Worm (Caenorhabditis elegans) whole organism, L1 larva: ENCODE measurements around the gene age-1.
A peak's percentile ranks its signal among the peaks of the same experiment; 100 is the strongest.

Source experiments
- C04F5.9 ChIP-seq: sonication (generic microtip); optimal IDR thresholded peaks from 2 replicates; lab custom pipeline; 2016; ENCODE audit warnings: missing genetic modification characterization, missing compliant biosample characterization
- C34B4.2 ChIP-seq: sonication (generic microtip); optimal IDR thresholded peaks from 2 replicates; lab custom pipeline; 2017; ENCODE audit warnings: mild to moderate bottlenecking, missing genetic modification characterization, missing compliant biosample characterization
- F16B12.6 ChIP-seq: fragments of 150-350 bp; optimal IDR thresholded peaks from 2 replicates; lab custom pipeline; 2014; ENCODE audit warnings: missing biosample characterization, missing genetic modification characterization
- Y116A8C.19 ChIP-seq: sonication (generic microtip); optimal IDR thresholded peaks from 2 replicates; lab custom pipeline; 2016; ENCODE audit warnings: missing compliant biosample characterization, missing genetic modification characterization, borderline replicate concordance
- alr-1 ChIP-seq: fragments of 200-800 bp; sonication (Bioruptor generic); optimal IDR thresholded peaks from 2 replicates; lab custom pipeline; 2018; ENCODE audit warnings: borderline replicate concordance, mild to moderate bottlenecking, missing genetic modification characterization, missing compliant biosample characterization
- aly-2 ChIP-seq: fragments of 150-350 bp; optimal IDR thresholded peaks from 2 replicates; lab custom pipeline; 2014; ENCODE audit warnings: missing biosample characterization, missing genetic modification characterization
- blmp-1 ChIP-seq: fragments of 150-350 bp; optimal IDR thresholded peaks from 2 replicates; lab custom pipeline; 2014; ENCODE audit warnings: missing biosample characterization, missing genetic modification characterization
- ceh-63 ChIP-seq: fragments of 200-800 bp; sonication (Bioruptor generic); optimal IDR thresholded peaks from 2 replicates; lab custom pipeline; 2018; ENCODE audit warnings: mild to moderate bottlenecking, missing genetic modification characterization, missing compliant biosample characterization
- ceh-8 ChIP-seq: fragments of 200-800 bp; sonication (Bioruptor generic); optimal IDR thresholded peaks from 2 replicates; lab custom pipeline; 2018; ENCODE audit warnings: mild to moderate bottlenecking, missing genetic modification characterization, moderate library complexity, missing compliant biosample characterization
- ceh-82 ChIP-seq, 3 experiments: fragments of 150-350 bp in 1 of 3; sonication (generic microtip) in 2 of 3; optimal IDR thresholded peaks; 2 replicates each; lab custom pipeline; 2014 to 2017; ENCODE audit warnings: missing biosample characterization in 3 of 3, missing genetic modification characterization in 3 of 3
- ceh-90 ChIP-seq: sonication (generic microtip); optimal IDR thresholded peaks from 2 replicates; lab custom pipeline; 2016; ENCODE audit warnings: missing genetic modification characterization, missing compliant biosample characterization
- dpl-1 ChIP-seq, 3 experiments: fragments of 150-350 bp in 2 of 3; sonication (generic microtip) in 1 of 3; optimal IDR thresholded peaks; 2 replicates each; lab custom pipeline; 2014 to 2017; ENCODE audit warnings: missing biosample characterization in 3 of 3, missing genetic modification characterization in 3 of 3, missing genetic modification reagents in 3 of 3
- efl-1 ChIP-seq, 4 experiments: fragments of 150-350 bp; optimal IDR thresholded peaks in 3 of 4; peaks in 1 of 4; 1 replicate in 1 of 4; 2 replicates in 3 of 4; lab custom pipeline; 2014; ENCODE audit warnings: missing biosample characterization in 2 of 4, missing genetic modification characterization in 2 of 4, missing genetic modification reagents in 2 of 4
- egl-13 ChIP-seq: sonication (generic microtip); optimal IDR thresholded peaks from 2 replicates; lab custom pipeline; 2016; ENCODE audit warnings: missing genotype, missing genetic modification reagents, missing genetic modification characterization, missing compliant biosample characterization
- elt-2 ChIP-seq: sonication (generic microtip); optimal IDR thresholded peaks from 2 replicates; lab custom pipeline; 2016; ENCODE audit warnings: missing genetic modification characterization, mild to moderate bottlenecking, inconsistent platforms, missing compliant biosample characterization, missing genetic modification reagents
- elt-3 ChIP-seq, 6 experiments: fragments of 150-350 bp in 1 of 6; sonication (generic microtip); optimal IDR thresholded peaks; 2 replicates each; lab custom pipeline; 2017 to 2018; ENCODE audit warnings: missing biosample characterization in 6 of 6, missing genetic modification characterization in 6 of 6, inconsistent platforms in 1 of 6
- fkh-8 ChIP-seq: sonication (generic microtip); optimal IDR thresholded peaks from 2 replicates; lab custom pipeline; 2016; ENCODE audit warnings: mild to moderate bottlenecking, missing genetic modification characterization, missing compliant biosample characterization
- grh-1 ChIP-seq: fragments of 200-800 bp; sonication (Bioruptor generic); IDR thresholded peaks from 2 replicates; pipeline ENCODE4 v1.3.6; 2022; ENCODE audit warnings: missing genetic modification reagents, missing genetic modification characterization, missing compliant biosample characterization
- hlh-4 ChIP-seq: sonication (generic microtip); optimal IDR thresholded peaks from 2 replicates; lab custom pipeline; 2016; ENCODE audit warnings: mild to moderate bottlenecking, missing genetic modification characterization, missing compliant biosample characterization
- hpl-2 ChIP-seq: fragments of 150-350 bp; optimal IDR thresholded peaks from 2 replicates; lab custom pipeline; 2014; ENCODE audit warnings: missing biosample characterization, missing genetic modification reagents, missing genetic modification characterization
- jun-1 ChIP-seq: fragments of 150-350 bp; optimal IDR thresholded peaks from 2 replicates; lab custom pipeline; 2014; ENCODE audit warnings: missing biosample characterization, missing genetic modification reagents, missing genetic modification characterization
- lin-13 ChIP-seq: fragments of 150-350 bp; optimal IDR thresholded peaks from 2 replicates; lab custom pipeline; 2014; ENCODE audit warnings: missing biosample characterization, missing genetic modification reagents, missing genetic modification characterization
- lin-14 ChIP-seq: fragments of 200-800 bp; sonication (Bioruptor generic); optimal IDR thresholded peaks from 2 replicates; lab custom pipeline; 2018; ENCODE audit warnings: mild to moderate bottlenecking, missing genetic modification characterization, moderate library complexity, missing compliant biosample characterization
- lin-15B ChIP-seq: fragments of 150-350 bp; sonication (generic microtip); optimal IDR thresholded peaks from 3 replicates; lab custom pipeline; 2014; ENCODE audit warnings: missing biosample characterization, missing genetic modification characterization
- lin-39 ChIP-seq: fragments of 150-350 bp; optimal IDR thresholded peaks from 2 replicates; lab custom pipeline; 2014; ENCODE audit warnings: missing biosample characterization, missing genetic modification reagents, missing genetic modification characterization
- mef-2 ChIP-seq: fragments of 150-350 bp; optimal IDR thresholded peaks from 2 replicates; lab custom pipeline; 2014; ENCODE audit warnings: missing biosample characterization, missing genetic modification characterization
- nhr-11 ChIP-seq: fragments of 150-350 bp; optimal IDR thresholded peaks from 2 replicates; lab custom pipeline; 2014; ENCODE audit warnings: missing biosample characterization, missing genetic modification characterization
- nhr-12 ChIP-seq: sonication (generic microtip); optimal IDR thresholded peaks from 2 replicates; lab custom pipeline; 2017; ENCODE audit warnings: missing biosample characterization, missing genetic modification characterization
- nhr-19 ChIP-seq: fragments of 200-800 bp; sonication (Bioruptor generic); conservative IDR thresholded peaks from 2 replicates; pipeline ENCODE4 v1.3.6; 2022; ENCODE audit warnings: missing genetic modification characterization, missing compliant biosample characterization
- nhr-20 ChIP-seq: sonication (generic microtip); optimal IDR thresholded peaks from 2 replicates; lab custom pipeline; 2016; ENCODE audit warnings: mild to moderate bottlenecking, missing genetic modification characterization, missing compliant biosample characterization
- nhr-237 ChIP-seq: fragments of 150-350 bp; optimal IDR thresholded peaks from 2 replicates; lab custom pipeline; 2014; ENCODE audit warnings: missing biosample characterization, missing genetic modification characterization
- nhr-28 ChIP-seq: fragments of 150-350 bp; optimal IDR thresholded peaks from 2 replicates; lab custom pipeline; 2014; ENCODE audit warnings: missing biosample characterization, missing genetic modification characterization
- nhr-47 ChIP-seq: sonication (generic microtip); optimal IDR thresholded peaks from 2 replicates; lab custom pipeline; 2016; ENCODE audit warnings: mild to moderate bottlenecking, missing genetic modification characterization, moderate library complexity, missing compliant biosample characterization
- nhr-71 ChIP-seq: sonication (generic microtip); optimal IDR thresholded peaks from 2 replicates; lab custom pipeline; 2016; ENCODE audit warnings: mild to moderate bottlenecking, missing genetic modification characterization, moderate library complexity, missing compliant biosample characterization
- nhr-76 ChIP-seq: sonication (generic microtip); optimal IDR thresholded peaks from 2 replicates; lab custom pipeline; 2017; ENCODE audit warnings: missing biosample characterization, missing genetic modification characterization
- nhr-84 ChIP-seq: sonication (generic microtip); optimal IDR thresholded peaks from 2 replicates; lab custom pipeline; 2017; ENCODE audit warnings: missing biosample characterization, missing genetic modification characterization
- pqm-1 ChIP-seq: sonication (generic microtip); optimal IDR thresholded peaks from 3 replicates; lab custom pipeline; 2017; ENCODE audit warnings: missing biosample characterization, missing genetic modification characterization
- rnt-1 ChIP-seq: sonication (generic microtip); optimal IDR thresholded peaks from 2 replicates; lab custom pipeline; 2016; ENCODE audit warnings: mild to moderate bottlenecking, missing genetic modification characterization, moderate library complexity, missing compliant biosample characterization
- skn-1 ChIP-seq: fragments of 150-350 bp; optimal IDR thresholded peaks from 2 replicates; lab custom pipeline; 2014; ENCODE audit warnings: missing biosample characterization, missing genetic modification characterization
- snpc-4 ChIP-seq: fragments of 150-350 bp; optimal IDR thresholded peaks from 2 replicates; lab custom pipeline; 2014; ENCODE audit warnings: missing biosample characterization, missing genetic modification characterization
- snu-23 ChIP-seq: sonication (generic microtip); optimal IDR thresholded peaks from 2 replicates; lab custom pipeline; 2016; ENCODE audit warnings: missing genetic modification characterization, missing compliant biosample characterization
- sox-4 ChIP-seq: sonication (generic microtip); optimal IDR thresholded peaks from 2 replicates; lab custom pipeline; 2016; ENCODE audit warnings: missing genetic modification characterization, missing compliant biosample characterization
- sptf-1 ChIP-seq: fragments of 150-350 bp; optimal IDR thresholded peaks from 2 replicates; lab custom pipeline; 2014; ENCODE audit warnings: missing biosample characterization, missing genetic modification characterization
- tlp-1 ChIP-seq: fragments of 150-350 bp; optimal IDR thresholded peaks from 2 replicates; lab custom pipeline; 2014; ENCODE audit warnings: missing biosample characterization, missing genetic modification characterization
- unc-86 ChIP-seq: sonication (generic microtip); optimal IDR thresholded peaks from 2 replicates; lab custom pipeline; 2016; ENCODE audit warnings: missing genetic modification characterization, missing compliant biosample characterization
- xbp-1 ChIP-seq: sonication (generic microtip); optimal IDR thresholded peaks from 2 replicates; lab custom pipeline; 2016; ENCODE audit warnings: missing genetic modification characterization, missing compliant biosample characterization
- ztf-11 ChIP-seq, 2 experiments: sonication (generic microtip); optimal IDR thresholded peaks; 2 replicates each; lab custom pipeline; 2016 to 2017; ENCODE audit warnings: missing genetic modification characterization in 2 of 2, missing biosample characterization in 1 of 2, missing compliant biosample characterization in 1 of 2
- ztf-4 ChIP-seq: fragments of 150-350 bp; optimal IDR thresholded peaks from 2 replicates; lab custom pipeline; 2014; ENCODE audit warnings: missing biosample characterization, missing genetic modification characterization

The age-1 gene

DNA sequence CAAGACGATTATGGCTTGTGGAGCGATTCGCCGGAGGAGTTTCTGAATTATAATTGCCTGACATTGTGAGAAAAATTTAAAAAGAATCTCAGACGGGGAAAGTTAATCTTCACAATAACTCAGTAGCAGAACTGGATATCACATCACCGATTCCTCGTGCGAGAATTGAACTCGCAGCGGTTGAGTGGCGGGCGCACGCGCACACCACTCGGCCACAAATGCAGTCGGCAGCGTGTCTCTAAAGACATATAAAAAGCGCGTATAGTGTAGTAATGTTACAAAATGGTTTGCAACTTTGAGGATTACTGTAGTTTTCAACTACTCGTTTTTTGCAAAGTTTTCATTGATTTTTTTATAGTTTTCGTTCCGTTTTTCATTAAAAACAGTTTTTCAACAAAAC, 42.3 kb downstream of the age-1 start (continued):
- TF ChIP-seq elt-3 (tag; optimal IDR thresholded peaks at IDR 0.05; lab: Kevin White, UChicago) (peak in 2 of 6 experiments; percentile 34 to 51), aly-2 (tag; lab: Kevin White, UChicago) (peak; percentile 69), sox-4 (tag; lab: Kevin White, UChicago) (no peak), nhr-12 (tag; lab: Kevin White, UChicago) (no peak), fkh-8 (peak; percentile 70), sptf-1 (tag; lab: Kevin White, UChicago) (no peak), nhr-71 (tag; lab: Kevin White, UChicago) (peak; percentile 80), snu-23 (peak; percentile 85), alr-1 (no peak), hpl-2 (GFP tag; lab: Kevin White, UChicago) (no peak), snpc-4 (tag; lab: Kevin White, UChicago) (peak; percentile 51), ceh-90 (no peak), ztf-11 (tag; optimal IDR thresholded peaks at IDR 0.05; lab: Kevin White, UChicago) (peak in 1 of 2 experiments; percentile 52), ceh-8 (GFP tag; lab: Kevin White, UChicago) (no peak), efl-1 (optimal IDR thresholded peaks at IDR 0.05; lab: Kevin White, UChicago) (peak; percentile 54 to 62), efl-1 (GFP tag; optimal IDR thresholded peaks at IDR 0.05 in 1 of 2; lab: Kevin White, UChicago) (peak; percentile 50 to 96), blmp-1 (tag; lab: Kevin White, UChicago) (no peak), nhr-11 (tag; lab: Kevin White, UChicago) (no peak), Y116A8C.19 (tag; lab: Kevin White, UChicago) (no peak), lin-15B (tag; lab: Kevin White, UChicago) (peak; percentile 37), ceh-63 (GFP tag; lab: Kevin White, UChicago) (no peak), pqm-1 (tag; lab: Kevin White, UChicago) (no peak), ceh-82 (tag; optimal IDR thresholded peaks at IDR 0.05; lab: Kevin White, UChicago) (peak; percentile 38 to 87 (median 46)), nhr-28 (no peak), nhr-47 (tag; lab: Kevin White, UChicago) (peak; percentile 78), nhr-20 (tag; lab: Kevin White, UChicago) (peak; percentile 68), unc-86 (tag; lab: Kevin White, UChicago) (peak; percentile 16), rnt-1 (peak; percentile 79), C04F5.9 (tag; lab: Kevin White, UChicago) (no peak), elt-2 (tag; lab: Kevin White, UChicago) (peak; percentile 50), tlp-1 (tag; lab: Kevin White, UChicago) (no peak), mef-2 (tag; lab: Kevin White, UChicago) (no peak)

- no peak for TF ChIP-seq lin-13 (GFP tag; lab: Kevin White, UChicago)
- TF ChIP-seq dpl-1 (GFP tag; optimal IDR thresholded peaks at IDR 0.05; lab: Kevin White, UChicago) = no peak
- TF ChIP-seq jun-1 = no peak
- TF ChIP-seq ceh-82 (tag; optimal IDR thresholded peaks at IDR 0.05; lab: Kevin White, UChicago) = no peak
These were observed 47.8 kb downstream of the age-1 start, which contains the start of gene W02B12.12 for ce11 chrII:11479076-11479475. Gene W02B12.12, minus strand, starts transcription at chrII:11479176.

DNA sequence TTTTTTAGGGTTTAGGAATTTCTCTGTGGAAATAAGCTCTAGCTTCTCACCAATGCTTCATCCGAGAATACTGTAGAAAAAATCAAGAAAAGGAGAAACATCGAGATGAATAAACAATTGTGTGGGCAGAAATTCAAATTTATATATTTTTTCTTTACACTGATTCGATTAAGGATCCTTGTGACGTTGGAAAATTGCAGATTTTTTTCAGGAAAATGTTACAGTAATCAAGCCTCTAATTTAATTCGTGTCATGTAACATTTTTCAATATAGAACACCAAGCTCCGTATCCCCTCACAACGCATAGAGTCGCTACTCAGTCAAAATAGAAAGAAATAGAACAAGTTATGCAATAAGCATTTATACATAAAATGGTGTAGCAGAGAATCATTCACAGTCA, 50.4 kb downstream of the age-1 start, which contains the start of gene W02B12.16:
TSS of gene W02B12.16 (minus strand) at position 101 of the 400 bp plus-strand sequence.
- no peak for TF ChIP-seq nhr-76
- no peak for TF ChIP-seq skn-1
- TF ChIP-seq F16B12.6 (tag; lab: Kevin White, UChicago) = no peak
- TF ChIP-seq lin-14 (GFP tag; lab: Kevin White, UChicago) = no peak
- TF ChIP-seq nhr-84 (tag; lab: Kevin White, UChicago) = no peak
- no peak for TF ChIP-seq nhr-237 (tag; lab: Kevin White, UChicago)
- TF ChIP-seq lin-39 (tag; lab: Kevin White, UChicago) = no peak
- no peak for TF ChIP-seq nhr-19 (GFP tag; lab: Robert Waterston, UW)
- no peak for TF ChIP-seq snu-23
- TF ChIP-seq grh-1 (GFP tag; lab: Robert Waterston, UW) = no peak
- no peak for TF ChIP-seq hlh-4
- TF ChIP-seq ceh-90 = no peak
- no peak for TF ChIP-seq nhr-12 (tag; lab: Kevin White, UChicago)
- no peak for TF ChIP-seq egl-13
- TF ChIP-seq xbp-1 = no peak
- TF ChIP-seq ztf-4 = no peak
- no peak for TF ChIP-seq C34B4.2
